Worm (Caenorhabditis elegans) whole organism, L4/young adult: ENCODE results near the gene acer-1.

Source experiments
- W03F9.2 ChIP-seq: fragments of 150-350 bp; optimal IDR thresholded peaks from 2 replicates; lab custom pipeline; 2014; ENCODE audit warnings: missing biosample characterization, missing genetic modification characterization
- him-1 ChIP-seq: sonication (generic microtip); optimal IDR thresholded peaks from 2 replicates; lab custom pipeline; 2016; ENCODE audit warnings: missing genotype, missing genetic modification reagents, missing genetic modification characterization, missing compliant biosample characterization

DNA sequence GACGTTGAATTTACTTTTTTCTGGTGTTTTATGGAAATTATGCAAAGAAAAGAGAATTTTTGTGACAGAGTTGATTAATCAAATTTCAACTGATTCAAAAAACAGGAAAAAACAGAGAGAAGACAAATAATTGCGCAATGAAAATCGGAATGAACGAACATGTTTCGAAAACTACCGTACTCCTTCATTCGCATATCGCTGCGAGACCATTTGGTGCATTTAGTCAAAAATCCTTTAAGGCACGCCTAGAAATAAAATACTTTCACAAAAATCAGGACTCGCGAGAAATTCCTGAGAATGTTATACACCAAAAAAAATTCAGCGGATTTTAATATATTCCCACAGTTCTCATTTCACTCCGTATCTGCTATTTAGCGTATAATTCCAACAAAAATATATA, 30.2 kb downstream of the acer-1 start:
- TF ChIP-seq him-1 (no peak), W03F9.2 (tag; lab: Kevin White, UChicago) (no peak)
